Worm (Caenorhabditis elegans) whole organism, young adult: ENCODE data around the gene nfm-1.

Experiments used
- B0019.2 ChIP-seq: fragments of 200-800 bp; sonication (Bioruptor generic); conservative IDR thresholded peaks from 2 replicates; pipeline ENCODE4 v1.3.6; 2022; ENCODE audit warnings: missing genetic modification reagents, missing genetic modification characterization, missing compliant biosample characterization
- F55B11.4 ChIP-seq: sonication (generic microtip); optimal IDR thresholded peaks from 2 replicates; lab custom pipeline; 2016; ENCODE audit warnings: missing compliant biosample characterization, missing genetic modification characterization, borderline replicate concordance; ENCODE audit not compliant: insufficient read depth
- Y95B8A.8 ChIP-seq: fragments of 200-800 bp; sonication (Bioruptor generic); IDR thresholded peaks from 2 replicates; pipeline ENCODE4 v1.3.6; 2022; ENCODE audit warnings: missing genetic modification reagents, missing genetic modification characterization, missing compliant biosample characterization
- him-1 ChIP-seq: sonication (generic microtip); optimal IDR thresholded peaks from 2 replicates; lab custom pipeline; 2016; ENCODE audit warnings: missing genotype, missing genetic modification reagents, missing genetic modification characterization, missing compliant biosample characterization
- hmg-1.2 ChIP-seq: fragments of 200-800 bp; sonication (Bioruptor generic); IDR thresholded peaks from 2 replicates; pipeline ENCODE4 v1.3.6; 2022; ENCODE audit warnings: missing genetic modification reagents, missing genetic modification characterization, missing compliant biosample characterization
- lin-35 ChIP-seq, 3 experiments: fragments of 150-350 bp in 2 of 3; sonication (generic microtip) in 1 of 3; optimal IDR thresholded peaks; 2 replicates each; lab custom pipeline; 2014 to 2018; ENCODE audit warnings: missing biosample characterization in 3 of 3, missing genetic modification characterization in 3 of 3, missing genetic modification reagents in 3 of 3
- madf-3 ChIP-seq: fragments of 200-800 bp; sonication (Bioruptor generic); IDR thresholded peaks from 2 replicates; pipeline ENCODE4 v1.3.6; 2022; ENCODE audit warnings: missing genetic modification reagents, missing genetic modification characterization, missing compliant biosample characterization
- nfya-1 ChIP-seq: sonication (generic microtip); optimal IDR thresholded peaks from 2 replicates; lab custom pipeline; 2017; ENCODE audit warnings: antibody characterized with exemption, missing compliant biosample characterization, missing genetic modification characterization, borderline replicate concordance; ENCODE audit not compliant: insufficient read depth
- nhr-27 ChIP-seq: fragments of 200-800 bp; sonication (Bioruptor generic); optimal IDR thresholded peaks from 2 replicates; lab custom pipeline; 2018; ENCODE audit warnings: mild to moderate bottlenecking, missing genetic modification characterization, moderate library complexity, missing compliant biosample characterization
- nhr-90 ChIP-seq: sonication (generic microtip); optimal IDR thresholded peaks from 2 replicates; lab custom pipeline; 2016; ENCODE audit warnings: missing genotype, mild to moderate bottlenecking, missing genetic modification characterization, missing compliant biosample characterization
- tbp1 ChIP-seq: fragments of 200-800 bp; sonication (Bioruptor generic); optimal IDR thresholded peaks from 2 replicates; lab custom pipeline; 2018; ENCODE audit warnings: mild to moderate bottlenecking, missing genetic modification characterization, missing compliant biosample characterization
- unc-130 ChIP-seq: sonication (generic microtip); optimal IDR thresholded peaks from 2 replicates; lab custom pipeline; 2016; ENCODE audit warnings: missing genetic modification reagents, missing genetic modification characterization, missing compliant biosample characterization
- ztf-25 ChIP-seq: fragments of 200-800 bp; sonication (Bioruptor generic); IDR thresholded peaks from 2 replicates; pipeline ENCODE4 v1.3.6; 2022; ENCODE audit warnings: missing genetic modification reagents, missing genetic modification characterization, missing compliant biosample characterization

- TF ChIP-seq Y95B8A.8, result no peak
- TF ChIP-seq lin-35 (GFP tag; optimal IDR thresholded peaks at IDR 0.05; lab: Kevin White, UChicago), result no peak
- no peak for TF ChIP-seq madf-3 (GFP tag; lab: Robert Waterston, UW)
- TF ChIP-seq nhr-27 (tag; lab: Kevin White, UChicago), result no peak
- no peak for TF ChIP-seq hmg-1.2
- no peak for TF ChIP-seq nhr-90 (tag; lab: Kevin White, UChicago)
- no peak for TF ChIP-seq tbp1 (GFP tag; lab: Kevin White, UChicago)
- TF ChIP-seq F55B11.4 (tag; lab: Kevin White, UChicago), result no peak
- TF ChIP-seq B0019.2 (GFP tag; lab: Robert Waterston, UW), result no peak
- TF ChIP-seq nfya-1, result no peak
- no peak for TF ChIP-seq ztf-25 (GFP tag; lab: Robert Waterston, UW)
- TF ChIP-seq unc-130 (GFP tag; lab: Kevin White, UChicago), result no peak
- no peak for TF ChIP-seq him-1 (tag; lab: Kevin White, UChicago)
Measured at ce11 chrIII:6195718-6196117, 36.5 kb downstream of the nfm-1 start.
